Fruit fly (Drosophila melanogaster): ENCODE data around the gene Rac1.

The Rac1 gene

DNA sequence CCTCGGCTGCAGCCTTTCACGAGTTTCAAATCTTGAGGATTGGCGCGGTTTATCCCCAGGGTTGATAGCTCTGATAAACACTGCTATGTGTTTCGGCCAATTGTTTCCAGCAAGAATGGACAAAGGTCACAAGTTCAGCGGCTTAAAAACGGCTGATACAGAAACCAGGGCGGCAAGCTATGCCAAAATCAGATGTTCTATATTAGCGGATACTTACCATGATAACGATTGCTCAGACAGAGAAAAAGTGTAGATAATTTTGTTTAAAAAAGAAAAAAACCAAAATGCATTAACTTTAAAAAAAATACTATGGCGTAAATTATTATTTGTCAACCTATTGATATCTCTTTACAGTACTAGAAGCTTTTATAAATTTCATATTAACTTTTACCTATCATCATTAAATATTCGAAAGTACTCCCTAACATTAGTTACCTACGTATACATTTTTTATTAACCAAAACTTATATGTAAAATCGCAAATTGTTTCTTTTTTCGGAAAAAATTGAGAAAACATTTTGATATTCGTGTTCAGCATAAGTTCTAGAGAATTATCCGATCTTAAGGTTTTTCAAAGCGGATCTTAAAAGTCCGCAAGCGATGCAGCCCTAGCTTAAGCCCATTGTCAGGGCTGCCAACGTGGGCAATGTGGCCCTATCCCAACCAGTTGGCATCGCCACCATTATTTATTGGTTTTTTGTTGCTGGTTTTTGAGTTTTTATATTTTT, 10.7 kb upstream of the Rac1 start, which contains the start of the genes sturkopf and Herc4 (continued):
- TF ChIP-seq Stat92E (GFP tag; optimal IDR thresholded peaks at IDR 0.05) (no peak), CG3065 (GFP tag; optimal IDR thresholded peaks at IDR 0.05) (no peak), Dbx (GFP tag; IDR thresholded peaks at IDR 0.05) (peak; percentile 50; the same call in 1 of the 3 replicates), Hr51 (GFP tag; optimal IDR thresholded peaks at IDR 0.05) (peak; percentile 51 to 71), pnt (GFP tag; optimal IDR thresholded peaks at IDR 0.05) (peak; percentile 88), CG12219 (GFP tag; optimal IDR thresholded peaks at IDR 0.05) (peak; percentile 29), CG17186 (GFP tag; optimal IDR thresholded peaks at IDR 0.05) (no peak), CG12769 (tag; optimal IDR thresholded peaks at IDR 0.05) (no peak), nau (GFP tag; optimal IDR thresholded peaks at IDR 0.05) (no peak), Jarid2 (GFP tag; optimal IDR thresholded peaks at IDR 0.05) (no peak), insv (GFP tag; optimal IDR thresholded peaks at IDR 0.05) (peak in 1 of 2 experiments; percentile 64), CG33213 (GFP tag; optimal IDR thresholded peaks at IDR 0.05) (no peak), CG7357 (GFP tag; IDR thresholded peaks at IDR 0.05) (no peak; the same call in 2 of the 3 replicates), CG13424 (tag; optimal IDR thresholded peaks at IDR 0.05) (peak; percentile 80), Asciz (GFP tag; optimal IDR thresholded peaks at IDR 0.05) (peak; percentile 46), MESR4 (GFP tag; optimal IDR thresholded peaks at IDR 0.05) (peak; percentile 41), fd64A (GFP tag; optimal IDR thresholded peaks at IDR 0.05) (no peak), CG11247 (GFP tag; IDR thresholded peaks at IDR 0.05) (peak; percentile 25; the same call in 1 of the 2 replicates), zf30C (GFP tag; optimal IDR thresholded peaks at IDR 0.05) (no peak), Doc2 (GFP tag; IDR thresholded peaks at IDR 0.05) (no peak), Max (GFP tag; optimal IDR thresholded peaks at IDR 0.05) (peak; percentile 45), Dfd (GFP tag; optimal IDR thresholded peaks at IDR 0.05) (peak in 1 of 2 experiments; percentile 9), Six4 (GFP tag; optimal IDR thresholded peaks at IDR 0.05) (peak; percentile 8), Scr (GFP tag; IDR thresholded peaks at IDR 0.05; ENCODE audit: partially characterized antibody) (no peak), CG18619 (GFP tag; optimal IDR thresholded peaks at IDR 0.05) (peak; percentile 80), Poxn (GFP tag; IDR thresholded peaks at IDR 0.05) (peak; percentile 42; the same call in 1 of the 2 replicates), CG12744 (GFP tag; optimal IDR thresholded peaks at IDR 0.05) (peak; percentile 23), danr (GFP tag; IDR thresholded peaks at IDR 0.05) (peak; percentile 43; the same call in 1 of the 2 replicates), sna (GFP tag; IDR thresholded peaks at IDR 0.05; ENCODE audit: partially characterized antibody) (no peak), Hsf (GFP tag; optimal IDR thresholded peaks at IDR 0.05) (peak; percentile 83), crol (GFP tag; IDR thresholded peaks at IDR 0.05) (no peak), CG17385 (GFP tag; optimal IDR thresholded peaks at IDR 0.05) (peak; percentile 68), CG13296 (GFP tag; optimal IDR thresholded peaks at IDR 0.05) (peak; percentile 55), disco-r (GFP tag; optimal IDR thresholded peaks at IDR 0.05) (peak; percentile 82), CG11723 (GFP tag; optimal IDR thresholded peaks at IDR 0.05) (peak; percentile 52), CG10274 (GFP tag; optimal IDR thresholded peaks at IDR 0.05) (no peak), Side (GFP tag; optimal IDR thresholded peaks at IDR 0.05) (peak; percentile 89), CG12104 (GFP tag; optimal IDR thresholded peaks at IDR 0.05) (peak; percentile 72), cato (GFP tag; optimal IDR thresholded peaks at IDR 0.05; ENCODE audit: borderline replicate concordance) (peak; percentile 61), MBD-R2 (GFP tag; IDR thresholded peaks at IDR 0.05) (peak; percentile 83), CG5180 (GFP tag; optimal IDR thresholded peaks at IDR 0.05) (no peak), cg (GFP tag; optimal IDR thresholded peaks at IDR 0.05) (no peak), Fer3 (tag; optimal IDR thresholded peaks at IDR 0.05) (peak; percentile 41), CG8765 (GFP tag; IDR thresholded peaks at IDR 0.05) (no peak; the same call in 1 of the 2 replicates), seq (GFP tag; IDR thresholded peaks at IDR 0.05) (no peak), CG16813 (GFP tag; IDR thresholded peaks at IDR 0.05; ENCODE audit: partially characterized antibody) (no peak), so (GFP tag; IDR thresholded peaks at IDR 0.05) (0 out of 3 replicates have a peak, but pooled peaks have one; percentile 6), CG2116 (GFP tag; optimal IDR thresholded peaks at IDR 0.05) (peak; percentile 60)

Measured in whole organism, embryonic.